Worm (Caenorhabditis elegans) whole organism, L4/young adult: ENCODE results near the gene Y26G10.1.

Source experiments
- W03F9.2 ChIP-seq: fragments of 150-350 bp; optimal IDR thresholded peaks from 2 replicates; lab custom pipeline; 2014; ENCODE audit warnings: missing biosample characterization, missing genetic modification characterization
- dao-5 ChIP-seq: sonication (generic microtip); optimal IDR thresholded peaks from 2 replicates; lab custom pipeline; 2016; ENCODE audit warnings: missing genotype, missing genetic modification characterization, moderate library complexity, missing compliant biosample characterization
- him-1 ChIP-seq: sonication (generic microtip); optimal IDR thresholded peaks from 2 replicates; lab custom pipeline; 2016; ENCODE audit warnings: missing genotype, missing genetic modification reagents, missing genetic modification characterization, missing compliant biosample characterization

- TF ChIP-seq W03F9.2 (tag; lab: Kevin White, UChicago) (no peak), him-1 (tag; lab: Kevin White, UChicago) (no peak), dao-5 (tag; lab: Kevin White, UChicago) (no peak)
Observed at ce11 chrV:17724704-17725103, 29.0 kb upstream of the Y26G10.1 start, which contains the start of gene fat-5.
